Fruit fly (Drosophila melanogaster) whole organism, embryonic: Measurements from ENCODE around the gene Cad99C.

Experiments
- Bgb ChIP-seq: fragments of 200-800 bp; sonication (Bioruptor generic); IDR thresholded peaks from 2 replicates; pipeline ENCODE4 v1.3.6; 2022; ENCODE audit warnings: missing biosample characterization, missing genetic modification characterization; ENCODE audit not compliant: partially characterized antibody
- CG10462 ChIP-seq: fragments of 200-800 bp; sonication (Bioruptor generic); optimal IDR thresholded peaks from 2 replicates; lab custom pipeline; 2016; ENCODE audit warnings: missing biosample characterization, missing genetic modification characterization
- CG11093 ChIP-seq: fragments of 200-800 bp; sonication (Bioruptor generic); IDR thresholded peaks from 3 replicates; pipeline ENCODE4 v1.3.6; 2022; ENCODE audit warnings: missing biosample characterization, missing genetic modification characterization
- CG14014 ChIP-seq: fragments of 200-800 bp; sonication (Bioruptor generic); IDR thresholded peaks from 2 replicates; pipeline ENCODE4 v1.3.6; 2022; ENCODE audit warnings: missing biosample characterization, missing genetic modification characterization
- CG14710 ChIP-seq: fragments of 200-800 bp; sonication (Bioruptor generic); optimal IDR thresholded peaks from 3 replicates; lab custom pipeline; 2019; ENCODE audit warnings: missing biosample characterization, mild to moderate bottlenecking, missing genetic modification characterization, moderate library complexity
- CG15011 ChIP-seq: fragments of 200-800 bp; sonication (Bioruptor generic); optimal IDR thresholded peaks from 3 replicates; lab custom pipeline; 2018; ENCODE audit warnings: missing biosample characterization, mild to moderate bottlenecking, missing genetic modification characterization
- CG1647 ChIP-seq: fragments of 200-800 bp; sonication (Bioruptor generic); optimal IDR thresholded peaks from 3 replicates; lab custom pipeline; 2016; ENCODE audit warnings: missing biosample characterization, missing genetic modification characterization
- CG17328 ChIP-seq: fragments of 200-800 bp; sonication (Bioruptor generic); IDR thresholded peaks from 2 replicates; pipeline ENCODE4 v1.3.6; 2022; ENCODE audit warnings: missing biosample characterization, missing genetic modification characterization
- CG17359 ChIP-seq: fragments of 200-800 bp; sonication (Bioruptor generic); optimal IDR thresholded peaks from 3 replicates; lab custom pipeline; 2018; ENCODE audit warnings: missing biosample characterization, mild to moderate bottlenecking, missing genetic modification characterization, moderate library complexity
- CG18599 ChIP-seq: fragments of 200-800 bp; sonication (Bioruptor generic); optimal IDR thresholded peaks from 3 replicates; lab custom pipeline; 2017; ENCODE audit warnings: missing biosample characterization, missing genetic modification characterization, mild to moderate bottlenecking, moderate library complexity, missing genetic modification reagents
- CG2889 ChIP-seq: fragments of 200-800 bp; sonication (Bioruptor generic); IDR thresholded peaks from 3 replicates; pipeline ENCODE4 v1.3.6; 2022; ENCODE audit warnings: missing biosample characterization, missing genetic modification characterization
- CG30403 ChIP-seq: fragments of 200-800 bp; sonication (Bioruptor generic); optimal IDR thresholded peaks from 3 replicates; lab custom pipeline; 2016; ENCODE audit warnings: missing biosample characterization, missing genetic modification characterization
- CG3163 ChIP-seq: fragments of 200-800 bp; sonication (Bioruptor generic); optimal IDR thresholded peaks from 3 replicates; lab custom pipeline; 2016; ENCODE audit warnings: missing biosample characterization, missing genetic modification characterization
- CG3838 ChIP-seq: fragments of 200-800 bp; sonication (Bioruptor generic); optimal IDR thresholded peaks from 3 replicates; lab custom pipeline; 2016; ENCODE audit warnings: missing biosample characterization, missing genetic modification characterization
- CG4360 ChIP-seq: fragments of 200-800 bp; sonication (Bioruptor generic); IDR thresholded peaks from 2 replicates; pipeline ENCODE4 v1.3.6; 2022; ENCODE audit warnings: missing biosample characterization, missing genetic modification characterization
- CG7928 ChIP-seq: fragments of 200-800 bp; sonication (Bioruptor generic); optimal IDR thresholded peaks from 2 replicates; lab custom pipeline; 2017; ENCODE audit warnings: missing biosample characterization, mild to moderate bottlenecking, missing genetic modification characterization
- CG8478 ChIP-seq: fragments of >200 bp; optimal IDR thresholded peaks from 2 replicates; lab custom pipeline; 2018
- Dbx ChIP-seq: fragments of 200-800 bp; sonication (Bioruptor generic); IDR thresholded peaks from 3 replicates; pipeline ENCODE4 v1.3.6; 2022; ENCODE audit warnings: missing biosample characterization, missing genetic modification characterization
- Deaf1 ChIP-seq: fragments of 200-800 bp; optimal IDR thresholded peaks from 3 replicates; lab custom pipeline; 2019; ENCODE audit warnings: missing biosample characterization, mild to moderate bottlenecking, missing genetic modification characterization, moderate library complexity
- Dip2 ChIP-seq: fragments of 200-800 bp; sonication (Bioruptor generic); IDR thresholded peaks from 2 replicates; pipeline ENCODE4 v1.3.6; 2022; ENCODE audit warnings: missing biosample characterization, missing genetic modification characterization
- Dp ChIP-seq: fragments of 200-800 bp; sonication (Bioruptor generic); optimal IDR thresholded peaks from 2 replicates; lab custom pipeline; 2018; ENCODE audit warnings: missing biosample characterization, mild to moderate bottlenecking, missing genetic modification characterization, moderate library complexity
- Eip74EF ChIP-seq, 2 experiments: fragments of 200-800 bp in 1 of 2; fragments of >200 bp in 1 of 2; sonication (Bioruptor generic) in 1 of 2; optimal IDR thresholded peaks; 2 replicates each; lab custom pipeline; 2017 to 2019; ENCODE audit warnings: missing biosample characterization in 2 of 2, missing genetic modification characterization in 2 of 2, mild to moderate bottlenecking in 1 of 2, moderate library complexity in 1 of 2
- Hmr ChIP-seq: fragments of 200-800 bp; sonication (Bioruptor generic); optimal IDR thresholded peaks from 3 replicates; lab custom pipeline; 2017; ENCODE audit warnings: mild to moderate bottlenecking, missing biosample characterization, missing genetic modification reagents, missing genetic modification characterization
- Med ChIP-seq: fragments of 200-800 bp; sonication (Bioruptor generic); peaks from one replicate; lab custom pipeline; 2016; ENCODE audit warnings: missing biosample characterization, missing genetic modification characterization, mild to moderate bottlenecking, inconsistent platforms, moderate library complexity
- NK7.1 ChIP-seq: fragments of 200-800 bp; sonication (Bioruptor generic); optimal IDR thresholded peaks from 3 replicates; lab custom pipeline; 2016; ENCODE audit warnings: missing biosample characterization, missing genetic modification characterization
- Sox102F ChIP-seq: fragments of 200-800 bp; sonication (Bioruptor generic); optimal IDR thresholded peaks from 2 replicates; lab custom pipeline; 2018; ENCODE audit warnings: missing biosample characterization, mild to moderate bottlenecking, missing genetic modification characterization, moderate library complexity
- Sry-β ChIP-seq: fragments of 200-800 bp; sonication (Bioruptor generic); optimal IDR thresholded peaks from 2 replicates; lab custom pipeline; 2018; ENCODE audit warnings: missing biosample characterization, mild to moderate bottlenecking, missing genetic modification characterization, moderate library complexity
- Ssrp ChIP-seq: fragments of 200-800 bp; sonication (Bioruptor generic); optimal IDR thresholded peaks from 2 replicates; lab custom pipeline; 2018; ENCODE audit warnings: missing biosample characterization, mild to moderate bottlenecking, missing genetic modification characterization, moderate library complexity
- Trl ChIP-seq, 3 experiments: fragments of >200 bp in 2 of 3; fragments of 200-800 bp in 1 of 3; sonication (Bioruptor generic) in 1 of 3; optimal IDR thresholded peaks; 2 replicates in 1 of 3; 3 replicates in 2 of 3; lab custom pipeline; 2016 to 2017; ENCODE audit warnings: missing biosample characterization in 1 of 3, missing genetic modification characterization in 1 of 3
- chinmo ChIP-seq: fragments of 200-800 bp; sonication (Bioruptor generic); IDR thresholded peaks from 4 replicates; pipeline ENCODE4 v1.3.6; 2022; ENCODE audit warnings: missing biosample characterization, missing genetic modification characterization; ENCODE audit not compliant: partially characterized antibody
- chm ChIP-seq: fragments of 200-800 bp; sonication (Bioruptor generic); IDR thresholded peaks from 2 replicates; pipeline ENCODE4 v1.3.6; 2022; ENCODE audit warnings: missing biosample characterization, missing genetic modification characterization
- hth ChIP-seq: fragments of >200 bp; optimal IDR thresholded peaks from 2 replicates; lab custom pipeline; 2017; ENCODE audit warnings: inconsistent platforms
- lab ChIP-seq: fragments of 200-800 bp; sonication (Bioruptor generic); optimal IDR thresholded peaks from 3 replicates; lab custom pipeline; 2017; ENCODE audit warnings: missing biosample characterization, missing genetic modification characterization, mild to moderate bottlenecking, moderate library complexity, missing genetic modification reagents
- lbe ChIP-seq: fragments of 200-800 bp; sonication (Bioruptor generic); optimal IDR thresholded peaks from 2 replicates; lab custom pipeline; 2016; ENCODE audit warnings: missing biosample characterization, mild to moderate bottlenecking, missing genetic modification characterization
- nerfin-2 ChIP-seq: fragments of 200-800 bp; sonication (Bioruptor generic); IDR thresholded peaks from 2 replicates; pipeline ENCODE4 v1.3.6; 2022; ENCODE audit warnings: missing biosample characterization, missing genetic modification characterization; ENCODE audit not compliant: partially characterized antibody
- nmo ChIP-seq: fragments of 200-800 bp; sonication (Bioruptor generic); optimal IDR thresholded peaks from 2 replicates; lab custom pipeline; 2018; ENCODE audit warnings: missing biosample characterization, mild to moderate bottlenecking, missing genetic modification characterization, moderate library complexity
- nom ChIP-seq: fragments of 200-800 bp; sonication (Bioruptor generic); optimal IDR thresholded peaks from 2 replicates; lab custom pipeline; 2017; ENCODE audit warnings: missing biosample characterization, missing genetic modification characterization, mild to moderate bottlenecking, moderate library complexity, missing genetic modification reagents
- otp ChIP-seq: fragments of 200-800 bp; sonication (Bioruptor generic); IDR thresholded peaks from 3 replicates; pipeline ENCODE4, ENCODE4 v1.3.6; 2022; ENCODE audit warnings: missing biosample characterization, missing genetic modification characterization
- scrt ChIP-seq: fragments of 200-800 bp; sonication (Bioruptor generic); optimal IDR thresholded peaks from 2 replicates; lab custom pipeline; 2018; ENCODE audit warnings: missing biosample characterization, mild to moderate bottlenecking, missing genetic modification characterization, moderate library complexity
- so ChIP-seq: fragments of 200-800 bp; sonication (Bioruptor generic); IDR thresholded peaks from 3 replicates; pipeline ENCODE4 v1.3.6; 2022; ENCODE audit warnings: missing biosample characterization, missing genetic modification characterization
- sob ChIP-seq: fragments of 200-800 bp; sonication (Bioruptor generic); IDR thresholded peaks from 2 replicates; pipeline ENCODE4 v1.3.6; 2022; ENCODE audit warnings: missing biosample characterization, missing genetic modification characterization
- stc ChIP-seq: fragments of 200-800 bp; sonication (Bioruptor generic); IDR thresholded peaks from 2 replicates; pipeline ENCODE4 v1.3.6; 2022; ENCODE audit warnings: missing biosample characterization, missing genetic modification characterization
- sug ChIP-seq: fragments of 200-800 bp; optimal IDR thresholded peaks from 2 replicates; lab custom pipeline; 2019; ENCODE audit warnings: missing biosample characterization, mild to moderate bottlenecking, missing genetic modification characterization, moderate library complexity
- zfh1 ChIP-seq: fragments of 200-800 bp; sonication (Bioruptor generic); IDR thresholded peaks from 3 replicates; pipeline ENCODE4 v1.3.6; 2022; ENCODE audit warnings: missing biosample characterization, missing genetic modification characterization

The Cad99C gene

dm6 chr3R:29876733-29877193, 35.3 kb downstream of the Cad99C start, which contains the start of gene CG31038 (continued):
- TF ChIP-seq Dbx (GFP tag; lab: Robert Waterston, UW) (peak; percentile 47; the same call in 1 of the 3 replicates), Deaf1 (peak; percentile 78), CG4360 (GFP tag; lab: Robert Waterston, UW) (peak; percentile 83), CG3838 (GFP tag; lab: Kevin White, UChicago) (no peak), chinmo (GFP tag; lab: Robert Waterston, UW) (peak; percentile 93; the same call in 3 of the 4 replicates), nerfin-2 (GFP tag; lab: Robert Waterston, UW) (no peak), Ssrp (tag; lab: Kevin White, UChicago) (no peak), CG7928 (GFP tag; lab: Kevin White, UChicago) (no peak), CG15011 (GFP tag; lab: Kevin White, UChicago) (no peak), zfh1 (peak; percentile 55; the same call in 2 of the 3 replicates), lbe (GFP tag; lab: Kevin White, UChicago) (peak; percentile 1), NK7.1 (GFP tag; lab: Kevin White, UChicago) (peak; percentile 1), Bgb (GFP tag; lab: Robert Waterston, UW) (peak; percentile 56), lab (GFP tag; lab: Kevin White, UChicago) (no peak), Sox102F (GFP tag; lab: Kevin White, UChicago) (peak; percentile 10), sob (peak; percentile 57), scrt (GFP tag; lab: Kevin White, UChicago) (no peak), CG14014 (GFP tag; lab: Robert Waterston, UW) (no peak), sug (tag; lab: Kevin White, UChicago) (no peak), CG18599 (GFP tag; lab: Kevin White, UChicago) (peak; percentile 15), CG17328 (GFP tag; lab: Robert Waterston, UW) (peak; percentile 27; the same call in 1 of the 2 replicates), Hmr (GFP tag; lab: Kevin White, UChicago) (no peak), CG10462 (GFP tag; lab: Kevin White, UChicago) (no peak), CG2889 (no peak), Dip2 (GFP tag; lab: Robert Waterston, UW) (no peak), otp (peak; percentile 29; the same call in 1 of the 3 replicates), Dp (GFP tag; lab: Kevin White, UChicago) (no peak), chm (GFP tag; lab: Robert Waterston, UW) (peak; percentile 77), CG3163 (peak; percentile 79), CG14710 (no peak), Trl (optimal IDR thresholded peaks at IDR 0.05; lab: Kevin White, UChicago) (peak; percentile 53 to 79), Trl (GFP tag; optimal IDR thresholded peaks at IDR 0.05; lab: Kevin White, UChicago) (peak; percentile 23), so (GFP tag; lab: Robert Waterston, UW) (peak; percentile 75; the same call in 2 of the 3 replicates), nom (GFP tag; lab: Kevin White, UChicago) (peak; percentile 77), Sry-β (no peak), hth (lab: Kevin White, UChicago) (no peak), CG17359 (peak; percentile 22), CG11093 (GFP tag; lab: Robert Waterston, UW) (no peak), CG8478 (lab: Kevin White, UChicago) (no peak), CG1647 (GFP tag; lab: Kevin White, UChicago) (no peak), stc (GFP tag; lab: Robert Waterston, UW) (0 out of 2 replicates have a peak, but pooled peaks have one; percentile 17), CG30403 (GFP tag; lab: Kevin White, UChicago) (peak; percentile 7), Med (GFP tag; lab: Kevin White, UChicago) (peak; percentile 88), Eip74EF (GFP tag; optimal IDR thresholded peaks at IDR 0.05; lab: Kevin White, UChicago) (peak in 1 of 2 experiments; percentile 4), nmo (GFP tag; lab: Kevin White, UChicago) (peak; percentile 23)
